Worm (Caenorhabditis elegans) whole organism, mixed stage, embryonic: ENCODE results near the gene nhr-163.
A peak's percentile ranks its signal among the peaks of the same experiment; 100 is the strongest.

Experiments used
- M03D4.4 ChIP-seq: sonication (generic microtip); optimal IDR thresholded peaks from 2 replicates; lab custom pipeline; 2017; ENCODE audit warnings: mild to moderate bottlenecking, missing genetic modification characterization, missing compliant biosample characterization
- bed-3 ChIP-seq: fragments of 200-800 bp; sonication (Bioruptor generic); optimal IDR thresholded peaks from 3 replicates; lab custom pipeline; 2018; ENCODE audit warnings: mild to moderate bottlenecking, missing genetic modification characterization, moderate library complexity, missing compliant biosample characterization
- blmp-1 ChIP-seq: fragments of 150-350 bp; optimal IDR thresholded peaks from 2 replicates; lab custom pipeline; 2014; ENCODE audit warnings: missing biosample characterization, missing genetic modification characterization
- ceh-39 ChIP-seq: fragments of 150-350 bp; optimal IDR thresholded peaks from 2 replicates; lab custom pipeline; 2014; ENCODE audit warnings: missing biosample characterization, missing genetic modification characterization
- ceh-43 ChIP-seq: fragments of 200-800 bp; sonication (Bioruptor generic); optimal IDR thresholded peaks from 2 replicates; lab custom pipeline; 2018; ENCODE audit warnings: mild to moderate bottlenecking, missing genetic modification characterization, moderate library complexity, missing compliant biosample characterization
- ceh-83 ChIP-seq: fragments of 200-800 bp; sonication (Bioruptor generic); optimal IDR thresholded peaks from 2 replicates; lab custom pipeline; 2018; ENCODE audit warnings: mild to moderate bottlenecking, missing genetic modification characterization, missing compliant biosample characterization
- ces-1 ChIP-seq: fragments of 150-350 bp; optimal IDR thresholded peaks from 2 replicates; lab custom pipeline; 2014; ENCODE audit warnings: missing biosample characterization, missing genetic modification reagents, missing genetic modification characterization
- cnd-1 ChIP-seq: fragments of 200-800 bp; sonication (Bioruptor generic); optimal IDR thresholded peaks from 2 replicates; lab custom pipeline; 2018; ENCODE audit warnings: mild to moderate bottlenecking, missing genetic modification characterization, missing compliant biosample characterization
- drap-1 ChIP-seq: fragments of 200-800 bp; sonication (Bioruptor generic); optimal IDR thresholded peaks from 3 replicates; lab custom pipeline; 2018; ENCODE audit warnings: mild to moderate bottlenecking, missing genetic modification characterization, missing compliant biosample characterization
- elt-1 ChIP-seq: sonication (generic microtip); optimal IDR thresholded peaks from 2 replicates; lab custom pipeline; 2017; ENCODE audit warnings: missing genetic modification characterization, mild to moderate bottlenecking, missing compliant biosample characterization, antibody characterized with exemption, moderate library complexity, borderline replicate concordance; ENCODE audit not compliant: insufficient read depth
- elt-3 ChIP-seq: fragments of 150-350 bp; optimal IDR thresholded peaks from 2 replicates; lab custom pipeline; 2014; ENCODE audit warnings: missing biosample characterization, missing genetic modification characterization
- lin-13 ChIP-seq: fragments of 150-350 bp; optimal IDR thresholded peaks from 2 replicates; lab custom pipeline; 2014; ENCODE audit warnings: missing biosample characterization, missing genetic modification characterization
- lsy-2 ChIP-seq: fragments of 150-350 bp; optimal IDR thresholded peaks from 2 replicates; lab custom pipeline; 2014; ENCODE audit warnings: missing biosample characterization, missing genetic modification characterization
- mab-5 ChIP-seq: fragments of 150-350 bp; optimal IDR thresholded peaks from 2 replicates; lab custom pipeline; 2014; ENCODE audit warnings: missing biosample characterization, missing genetic modification characterization
- mep-1 ChIP-seq: fragments of 150-350 bp; optimal IDR thresholded peaks from 2 replicates; lab custom pipeline; 2017; ENCODE audit warnings: missing biosample characterization, missing genetic modification reagents, missing genetic modification characterization, inconsistent platforms
- mls-2 ChIP-seq: sonication (generic microtip); optimal IDR thresholded peaks from 2 replicates; lab custom pipeline; 2016; ENCODE audit warnings: mild to moderate bottlenecking, missing genetic modification characterization, moderate library complexity, missing compliant biosample characterization
- nhr-12 ChIP-seq: fragments of 150-350 bp; optimal IDR thresholded peaks from 2 replicates; lab custom pipeline; 2014; ENCODE audit warnings: missing biosample characterization, missing genetic modification characterization
- nhr-237 ChIP-seq: fragments of 150-350 bp; optimal IDR thresholded peaks from 2 replicates; lab custom pipeline; 2014; ENCODE audit warnings: missing biosample characterization, missing genetic modification characterization
- nhr-28 ChIP-seq: fragments of 150-350 bp; optimal IDR thresholded peaks from 2 replicates; lab custom pipeline; 2014; ENCODE audit warnings: missing biosample characterization, missing genetic modification characterization
- tbx-8 ChIP-seq: fragments of 200-800 bp; sonication (Bioruptor generic); optimal IDR thresholded peaks from 2 replicates; lab custom pipeline; 2018; ENCODE audit warnings: mild to moderate bottlenecking, missing genetic modification characterization, moderate library complexity, missing compliant biosample characterization
- unc-120 ChIP-seq: sonication (generic microtip); optimal IDR thresholded peaks from 2 replicates; lab custom pipeline; 2017; ENCODE audit warnings: missing genetic modification characterization, missing compliant biosample characterization; ENCODE audit not compliant: poor library complexity, severe bottlenecking
- unc-39 ChIP-seq: fragments of 150-350 bp; optimal IDR thresholded peaks from 2 replicates; lab custom pipeline; 2014; ENCODE audit warnings: missing biosample characterization, missing genetic modification characterization
- unc-62 ChIP-seq: fragments of 150-350 bp; optimal IDR thresholded peaks from 2 replicates; lab custom pipeline; 2014; ENCODE audit warnings: missing biosample characterization, missing genetic modification reagents, missing genetic modification characterization
- zip-8 ChIP-seq: fragments of 150-350 bp; optimal IDR thresholded peaks from 2 replicates; lab custom pipeline; 2014; ENCODE audit warnings: missing biosample characterization, missing genetic modification characterization
- ztf-11 ChIP-seq: fragments of 150-350 bp; optimal IDR thresholded peaks from 2 replicates; lab custom pipeline; 2014; ENCODE audit warnings: missing biosample characterization, missing genetic modification characterization

Gene nhr-163

DNA sequence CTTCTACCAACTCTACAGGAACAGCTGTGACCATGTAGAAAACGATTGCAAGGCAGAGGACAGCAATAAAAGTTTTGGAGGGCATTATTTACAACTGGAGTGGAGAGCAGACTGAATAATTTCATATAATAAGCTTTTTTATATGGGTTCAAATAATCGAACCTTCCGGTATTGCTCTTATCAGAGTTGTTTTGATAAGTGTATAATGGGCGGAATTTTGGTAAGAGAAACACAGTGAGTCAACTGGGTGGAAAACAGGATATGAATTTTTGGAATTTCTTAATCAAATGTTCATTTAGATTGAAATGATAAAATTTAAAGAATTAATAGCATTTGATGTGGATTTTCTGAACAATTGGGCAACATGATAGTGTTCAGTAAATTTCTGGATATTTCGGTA is 36.1 kb downstream of the nhr-163 start, which contains the start of gene Y57E12B.11:
TSS of gene Y57E12B.11 (minus strand) at position 101 of the 400 bp plus-strand sequence.
- no peak for TF ChIP-seq tbx-8 (GFP tag; lab: Kevin White, UChicago)
- no peak for TF ChIP-seq mls-2
- no peak for TF ChIP-seq nhr-12 (tag; lab: Kevin White, UChicago)
- TF ChIP-seq unc-62 (GFP tag; lab: Kevin White, UChicago), result no peak
- TF ChIP-seq mab-5 (tag; lab: Kevin White, UChicago), result no peak
- no peak for TF ChIP-seq ceh-39 (tag; lab: Kevin White, UChicago)
- no peak for TF ChIP-seq lsy-2 (tag; lab: Kevin White, UChicago)
- TF ChIP-seq M03D4.4 (tag; lab: Kevin White, UChicago), result no peak
- no peak for TF ChIP-seq nhr-237 (tag; lab: Kevin White, UChicago)
- TF ChIP-seq drap-1 (GFP tag; lab: Kevin White, UChicago), result no peak
- TF ChIP-seq elt-1 (tag; lab: Kevin White, UChicago), result no peak
- no peak for TF ChIP-seq blmp-1 (tag; lab: Kevin White, UChicago)
- no peak for TF ChIP-seq cnd-1 (tag; lab: Kevin White, UChicago)
- no peak for TF ChIP-seq nhr-28 (tag; lab: Kevin White, UChicago)
- no peak for TF ChIP-seq ceh-43 (GFP tag; lab: Kevin White, UChicago)
- TF ChIP-seq unc-39 (tag; lab: Kevin White, UChicago), result no peak
- TF ChIP-seq bed-3 (GFP tag; lab: Kevin White, UChicago), result no peak
- no peak for TF ChIP-seq ztf-11 (tag; lab: Kevin White, UChicago)
- no peak for TF ChIP-seq lin-13
- TF ChIP-seq ces-1 (GFP tag; lab: Kevin White, UChicago), result no peak
- TF ChIP-seq, all 35 proteins: peak for 0

DNA sequence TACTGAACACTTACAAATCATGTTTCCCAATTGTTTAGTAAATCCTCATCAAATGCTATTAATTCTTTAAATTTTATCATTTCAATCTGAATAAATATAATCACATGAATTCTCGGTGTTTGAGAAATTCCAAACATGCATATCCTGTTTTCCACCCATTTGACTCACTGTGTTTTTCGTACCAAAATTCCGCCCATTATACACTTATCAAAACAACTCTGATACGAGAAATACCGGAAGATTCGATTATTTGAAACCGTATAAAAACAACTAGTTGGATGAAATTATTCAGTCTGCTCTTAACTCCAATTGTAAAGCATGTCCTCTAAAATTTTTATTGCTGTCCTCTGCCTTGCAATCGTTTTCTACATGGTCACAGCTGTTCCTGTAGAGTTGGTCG is 37.6 kb downstream of the nhr-163 start, which contains the start of gene Y57E12B.1:
TSS of gene Y57E12B.1 (plus strand) at position 301 of the 400 bp plus-strand sequence.
- TF ChIP-seq unc-39 (tag; lab: Kevin White, UChicago) (no peak), ceh-83 (GFP tag; lab: Kevin White, UChicago) (no peak), mep-1 (no peak), elt-3 (tag; lab: Kevin White, UChicago) (no peak)

DNA sequence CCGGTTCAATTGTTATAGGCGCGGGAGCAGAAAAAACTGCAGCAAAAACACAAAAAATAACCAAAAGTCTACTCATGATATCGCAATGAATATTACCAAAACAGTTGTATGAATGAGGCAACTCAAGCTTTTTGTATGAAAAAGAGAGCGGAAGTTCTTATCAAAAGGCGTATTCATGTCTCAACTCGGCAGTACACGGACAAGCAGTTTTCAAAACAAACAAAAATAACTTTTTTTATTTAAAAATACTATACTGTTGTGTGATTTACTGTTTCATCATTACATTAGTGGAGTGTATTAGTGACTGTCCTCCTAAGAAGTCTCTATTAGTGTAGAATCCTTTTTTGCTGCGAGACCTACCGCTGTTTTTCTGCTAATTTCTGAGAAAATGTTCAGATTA is 38.4 kb downstream of the nhr-163 start, which contains the start of gene Y57E12B.4:
TSS of gene Y57E12B.4 (minus strand) at position 101 of the 400 bp plus-strand sequence.
- no peak for TF ChIP-seq cnd-1 (tag; lab: Kevin White, UChicago)
- no peak for TF ChIP-seq ceh-39 (tag; lab: Kevin White, UChicago)
- TF ChIP-seq unc-120, result no peak

DNA sequence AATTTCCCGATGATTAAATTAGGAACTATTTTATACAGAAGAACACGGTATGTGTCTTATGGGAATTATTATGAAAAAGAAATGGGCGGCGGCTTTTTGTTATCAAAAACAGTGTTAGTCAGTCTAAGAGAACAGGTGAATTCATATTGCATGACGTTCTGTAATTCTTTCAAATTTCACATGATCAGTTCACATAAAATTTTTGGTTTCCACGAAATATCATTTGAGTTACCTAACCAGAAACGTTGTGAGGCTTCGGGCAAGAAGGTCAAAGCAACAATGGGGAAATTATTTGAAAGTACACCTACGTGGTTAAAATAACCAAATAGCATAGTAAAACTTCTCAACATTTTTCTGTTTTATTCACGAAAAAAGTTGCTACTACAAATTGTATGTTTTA is 50.0 kb downstream of the nhr-163 start, which contains the start of gene Y57E12B.10:
TSS of gene Y57E12B.10 (minus strand) at position 101 of the 400 bp plus-strand sequence.
- TF ChIP-seq ceh-43 (GFP tag; lab: Kevin White, UChicago), result no peak
- no peak for TF ChIP-seq ces-1 (GFP tag; lab: Kevin White, UChicago)
- no peak for TF ChIP-seq ceh-83 (GFP tag; lab: Kevin White, UChicago)
- TF ChIP-seq lin-13, result no peak

DNA sequence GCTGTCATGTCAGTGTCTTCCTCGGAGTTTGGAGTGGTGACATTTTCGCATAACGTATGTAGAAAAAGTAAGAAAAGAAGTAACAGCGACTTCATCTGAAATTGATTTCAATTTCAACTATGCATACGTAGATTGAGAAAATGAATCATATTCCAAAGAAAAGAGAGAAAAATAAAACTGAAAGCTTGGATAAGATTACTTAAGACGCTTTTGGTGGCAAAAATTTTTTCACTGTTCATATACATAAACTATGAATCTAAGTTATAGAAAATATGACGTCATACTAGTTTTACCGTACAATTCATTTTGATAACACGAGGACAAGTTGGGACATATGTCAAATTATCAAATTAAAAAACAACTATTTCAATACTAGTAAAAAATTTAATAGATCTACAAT is 51.6 kb downstream of the nhr-163 start, which contains the start of gene lipl-6:
TSS of gene lipl-6 (minus strand) at position 101 of the 400 bp plus-strand sequence.
- TF ChIP-seq ces-1 (GFP tag; lab: Kevin White, UChicago), result no peak
- peak; percentile 87 for TF ChIP-seq zip-8
- TF ChIP-seq, all 35 proteins: peak for 1
